Fruit fly (Drosophila melanogaster): ENCODE measurements around the gene Cep290.
A peak's percentile ranks its signal among the peaks of the same experiment; 100 is the strongest.

DNA sequence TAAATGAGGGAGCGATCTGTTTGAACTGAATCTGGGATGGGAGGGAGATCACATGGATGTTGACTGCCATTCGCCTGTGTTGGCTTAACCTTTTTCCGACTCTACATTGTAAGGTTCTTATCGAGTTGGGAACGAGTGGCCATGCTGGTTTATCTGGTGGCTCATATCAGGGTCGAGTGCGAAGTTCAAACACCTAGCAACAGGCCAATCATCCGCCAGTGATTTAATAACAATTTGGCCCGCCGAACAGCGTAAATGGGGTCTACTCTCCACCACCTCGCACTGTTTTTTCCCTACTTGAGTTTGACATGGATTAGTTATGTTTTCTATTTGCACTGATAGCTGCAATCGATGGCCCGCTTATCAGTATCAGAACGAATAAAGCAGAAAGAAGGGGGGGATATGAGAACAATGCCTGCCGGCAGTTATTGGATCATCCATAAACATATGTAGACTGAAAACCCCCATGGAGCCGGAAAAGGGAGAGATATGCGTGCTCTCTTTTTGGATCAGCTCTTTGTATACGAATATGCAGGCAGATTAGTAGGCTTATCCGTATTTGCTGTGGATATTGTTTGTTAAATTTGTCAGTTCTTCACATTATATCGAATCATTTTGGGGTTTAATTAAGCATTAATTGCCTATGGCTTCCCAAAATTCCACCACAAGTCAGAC, 43.8 kb downstream of the Cep290 start:
- TF ChIP-seq dac (GFP tag; optimal IDR thresholded peaks at IDR 0.05) = no peak
- TF ChIP-seq Blimp-1 (GFP tag; optimal IDR thresholded peaks at IDR 0.05) = no peak
- no peak for TF ChIP-seq CG9139 (GFP tag; optimal IDR thresholded peaks at IDR 0.05)
- TF ChIP-seq Gug (GFP tag; IDR thresholded peaks at IDR 0.05) = no peak
- TF ChIP-seq fkh (GFP tag; optimal IDR thresholded peaks at IDR 0.05) = peak; percentile 76
- peak; percentile 82 for TF ChIP-seq svp (GFP tag)
- TF ChIP-seq Hr38 (GFP tag; optimal IDR thresholded peaks at IDR 0.05) = no peak
- TF ChIP-seq ss (GFP tag; optimal IDR thresholded peaks at IDR 0.05) = no peak
- no peak for TF ChIP-seq CG6163 (GFP tag; IDR thresholded peaks at IDR 0.05)
- no peak for TF ChIP-seq CG16779 (tag; optimal IDR thresholded peaks at IDR 0.05)
- no peak for TF ChIP-seq OdsH (GFP tag; optimal IDR thresholded peaks at IDR 0.05)
- no peak for TF ChIP-seq CG10669 (GFP tag; optimal IDR thresholded peaks at IDR 0.05)
- no peak for TF ChIP-seq Sox14 (GFP tag; optimal IDR thresholded peaks at IDR 0.05)

All from whole organism, prepupa.